Worm (Caenorhabditis elegans) whole organism, L1 larva: ENCODE results near the gene Y37D8A.8.

Experiments
- aly-2 ChIP-seq: fragments of 150-350 bp; optimal IDR thresholded peaks from 2 replicates; lab custom pipeline; 2014; ENCODE audit warnings: missing biosample characterization, missing genetic modification characterization
- blmp-1 ChIP-seq: fragments of 150-350 bp; optimal IDR thresholded peaks from 2 replicates; lab custom pipeline; 2014; ENCODE audit warnings: missing biosample characterization, missing genetic modification characterization
- ceh-82 ChIP-seq, 3 experiments: fragments of 150-350 bp in 1 of 3; sonication (generic microtip) in 2 of 3; optimal IDR thresholded peaks; 2 replicates each; lab custom pipeline; 2014 to 2017; ENCODE audit warnings: missing biosample characterization in 3 of 3, missing genetic modification characterization in 3 of 3
- ceh-88 ChIP-seq: fragments of 200-800 bp; sonication (Bioruptor generic); IDR thresholded peaks from 2 replicates; pipeline ENCODE4 v1.3.6; 2022; ENCODE audit warnings: missing genetic modification characterization, missing compliant biosample characterization
- ceh-90 ChIP-seq: sonication (generic microtip); optimal IDR thresholded peaks from 2 replicates; lab custom pipeline; 2016; ENCODE audit warnings: missing genetic modification characterization, missing compliant biosample characterization
- ces-1 ChIP-seq: fragments of 150-350 bp; optimal IDR thresholded peaks from 2 replicates; lab custom pipeline; 2014; ENCODE audit warnings: missing biosample characterization, missing genetic modification reagents, missing genetic modification characterization
- dsc-1 ChIP-seq: sonication (generic microtip); optimal IDR thresholded peaks from 2 replicates; lab custom pipeline; 2016; ENCODE audit warnings: mild to moderate bottlenecking, missing genetic modification characterization, missing compliant biosample characterization
- efl-1 ChIP-seq, 4 experiments: fragments of 150-350 bp; optimal IDR thresholded peaks in 3 of 4; peaks in 1 of 4; 1 replicate in 1 of 4; 2 replicates in 3 of 4; lab custom pipeline; 2014; ENCODE audit warnings: missing biosample characterization in 2 of 4, missing genetic modification characterization in 2 of 4, missing genetic modification reagents in 2 of 4
- efl-3 ChIP-seq: fragments of 200-800 bp; sonication (Bioruptor generic); optimal IDR thresholded peaks from 2 replicates; lab custom pipeline; 2018; ENCODE audit warnings: mild to moderate bottlenecking, missing genetic modification characterization, missing compliant biosample characterization
- egl-13 ChIP-seq: sonication (generic microtip); optimal IDR thresholded peaks from 2 replicates; lab custom pipeline; 2016; ENCODE audit warnings: missing genotype, missing genetic modification reagents, missing genetic modification characterization, missing compliant biosample characterization
- elt-2 ChIP-seq: sonication (generic microtip); optimal IDR thresholded peaks from 2 replicates; lab custom pipeline; 2016; ENCODE audit warnings: missing genetic modification characterization, mild to moderate bottlenecking, inconsistent platforms, missing compliant biosample characterization, missing genetic modification reagents
- ets-5 ChIP-seq: fragments of 200-800 bp; sonication (Bioruptor generic); IDR thresholded peaks from 2 replicates; pipeline ENCODE4 v1.3.6; 2022; ENCODE audit warnings: missing genetic modification characterization, missing compliant biosample characterization
- fkh-10 ChIP-seq: sonication (generic microtip); optimal IDR thresholded peaks from 2 replicates; lab custom pipeline; 2017; ENCODE audit warnings: missing biosample characterization, missing genetic modification reagents, missing genetic modification characterization
- fkh-4 ChIP-seq: sonication (generic microtip); optimal IDR thresholded peaks from 2 replicates; lab custom pipeline; 2016; ENCODE audit warnings: missing compliant biosample characterization, missing genetic modification characterization, borderline replicate concordance
- fkh-8 ChIP-seq: sonication (generic microtip); optimal IDR thresholded peaks from 2 replicates; lab custom pipeline; 2016; ENCODE audit warnings: mild to moderate bottlenecking, missing genetic modification characterization, missing compliant biosample characterization
- fos-1 ChIP-seq: fragments of 150-350 bp; optimal IDR thresholded peaks from 2 replicates; lab custom pipeline; 2014; ENCODE audit warnings: missing biosample characterization, missing genetic modification characterization
- hlh-17 ChIP-seq: fragments of 200-800 bp; sonication (Bioruptor generic); optimal IDR thresholded peaks from 2 replicates; lab custom pipeline; 2018; ENCODE audit warnings: missing genetic modification characterization, mild to moderate bottlenecking, missing compliant biosample characterization, moderate library complexity, borderline replicate concordance
- hlh-4 ChIP-seq: sonication (generic microtip); optimal IDR thresholded peaks from 2 replicates; lab custom pipeline; 2016; ENCODE audit warnings: mild to moderate bottlenecking, missing genetic modification characterization, missing compliant biosample characterization
- hpl-2 ChIP-seq: fragments of 150-350 bp; optimal IDR thresholded peaks from 2 replicates; lab custom pipeline; 2014; ENCODE audit warnings: missing biosample characterization, missing genetic modification reagents, missing genetic modification characterization
- lin-13 ChIP-seq: fragments of 150-350 bp; optimal IDR thresholded peaks from 2 replicates; lab custom pipeline; 2014; ENCODE audit warnings: missing biosample characterization, missing genetic modification reagents, missing genetic modification characterization
- lin-14 ChIP-seq: fragments of 200-800 bp; sonication (Bioruptor generic); optimal IDR thresholded peaks from 2 replicates; lab custom pipeline; 2018; ENCODE audit warnings: mild to moderate bottlenecking, missing genetic modification characterization, moderate library complexity, missing compliant biosample characterization
- lin-35 ChIP-seq, 2 experiments: fragments of 150-350 bp; optimal IDR thresholded peaks; 2 replicates each; lab custom pipeline; 2014; ENCODE audit warnings: missing biosample characterization in 2 of 2, missing genetic modification characterization in 2 of 2, missing genetic modification reagents in 2 of 2
- lin-39 ChIP-seq: fragments of 150-350 bp; optimal IDR thresholded peaks from 2 replicates; lab custom pipeline; 2014; ENCODE audit warnings: missing biosample characterization, missing genetic modification reagents, missing genetic modification characterization
- lsy-2 ChIP-seq, 2 experiments: fragments of 150-350 bp; optimal IDR thresholded peaks; 2 replicates each; lab custom pipeline; 2014; ENCODE audit warnings: missing biosample characterization in 2 of 2, missing genetic modification characterization in 2 of 2
- mab-9 ChIP-seq: fragments of 200-800 bp; sonication (Bioruptor generic); IDR thresholded peaks from 2 replicates; pipeline ENCODE4 v1.3.6; 2022; ENCODE audit warnings: missing genetic modification reagents, missing genetic modification characterization, missing compliant biosample characterization
- mef-2 ChIP-seq: fragments of 150-350 bp; optimal IDR thresholded peaks from 2 replicates; lab custom pipeline; 2014; ENCODE audit warnings: missing biosample characterization, missing genetic modification characterization
- nhr-12 ChIP-seq: sonication (generic microtip); optimal IDR thresholded peaks from 2 replicates; lab custom pipeline; 2017; ENCODE audit warnings: missing biosample characterization, missing genetic modification characterization
- nhr-19 ChIP-seq: fragments of 200-800 bp; sonication (Bioruptor generic); conservative IDR thresholded peaks from 2 replicates; pipeline ENCODE4 v1.3.6; 2022; ENCODE audit warnings: missing genetic modification characterization, missing compliant biosample characterization
- nhr-20 ChIP-seq: sonication (generic microtip); optimal IDR thresholded peaks from 2 replicates; lab custom pipeline; 2016; ENCODE audit warnings: mild to moderate bottlenecking, missing genetic modification characterization, missing compliant biosample characterization
- nhr-76 ChIP-seq: sonication (generic microtip); optimal IDR thresholded peaks from 2 replicates; lab custom pipeline; 2017; ENCODE audit warnings: missing biosample characterization, missing genetic modification characterization
- nhr-90 ChIP-seq: sonication (generic microtip); optimal IDR thresholded peaks from 2 replicates; lab custom pipeline; 2016; ENCODE audit warnings: mild to moderate bottlenecking, missing genetic modification characterization, missing compliant biosample characterization; ENCODE audit not compliant: poor library complexity
- pax-3 ChIP-seq: fragments of 200-800 bp; sonication (Bioruptor generic); optimal IDR thresholded peaks from 2 replicates; lab custom pipeline; 2018; ENCODE audit warnings: mild to moderate bottlenecking, missing genetic modification characterization, moderate library complexity, missing compliant biosample characterization
- pqm-1 ChIP-seq: sonication (generic microtip); optimal IDR thresholded peaks from 3 replicates; lab custom pipeline; 2017; ENCODE audit warnings: missing biosample characterization, missing genetic modification characterization
- rnt-1 ChIP-seq: sonication (generic microtip); optimal IDR thresholded peaks from 2 replicates; lab custom pipeline; 2016; ENCODE audit warnings: mild to moderate bottlenecking, missing genetic modification characterization, moderate library complexity, missing compliant biosample characterization
- skn-1 ChIP-seq: fragments of 150-350 bp; optimal IDR thresholded peaks from 2 replicates; lab custom pipeline; 2014; ENCODE audit warnings: missing biosample characterization, missing genetic modification characterization
- sox-4 ChIP-seq: sonication (generic microtip); optimal IDR thresholded peaks from 2 replicates; lab custom pipeline; 2016; ENCODE audit warnings: missing genetic modification characterization, missing compliant biosample characterization
- sptf-1 ChIP-seq: fragments of 150-350 bp; optimal IDR thresholded peaks from 2 replicates; lab custom pipeline; 2014; ENCODE audit warnings: missing biosample characterization, missing genetic modification characterization
- sup-37 ChIP-seq: fragments of 200-800 bp; sonication (Bioruptor generic); optimal IDR thresholded peaks from 2 replicates; lab custom pipeline; 2018; ENCODE audit warnings: mild to moderate bottlenecking, missing genetic modification characterization, missing compliant biosample characterization
- vab-15 ChIP-seq: sonication (generic microtip); optimal IDR thresholded peaks from 2 replicates; lab custom pipeline; 2017; ENCODE audit warnings: missing genotype, mild to moderate bottlenecking, missing genetic modification characterization, missing compliant biosample characterization
- xbp-1 ChIP-seq: sonication (generic microtip); optimal IDR thresholded peaks from 2 replicates; lab custom pipeline; 2016; ENCODE audit warnings: missing genetic modification characterization, missing compliant biosample characterization
- zip-4 ChIP-seq: fragments of 200-800 bp; sonication (Bioruptor generic); optimal IDR thresholded peaks from 2 replicates; lab custom pipeline; 2018; ENCODE audit warnings: mild to moderate bottlenecking, missing genetic modification characterization, moderate library complexity, missing compliant biosample characterization
- ztf-11 ChIP-seq, 2 experiments: sonication (generic microtip); optimal IDR thresholded peaks; 2 replicates each; lab custom pipeline; 2016 to 2017; ENCODE audit warnings: missing genetic modification characterization in 2 of 2, missing biosample characterization in 1 of 2, missing compliant biosample characterization in 1 of 2

Gene Y37D8A.8

ce11 chrIII:12891580-12891979 lies 26.8 kb downstream of the Y37D8A.8 start, which contains the start of the genes Y37D8A.29 and unc-71:
Y37D8A.29 (minus strand) TSS chrIII:12891680.
unc-71 (minus strand) TSS chrIII:12891738.
- no peak for TF ChIP-seq ceh-88 (GFP tag; lab: Robert Waterston, UW)
- no peak for TF ChIP-seq nhr-90 (tag; lab: Kevin White, UChicago)
- no peak for TF ChIP-seq hpl-2 (GFP tag; lab: Kevin White, UChicago)
- TF ChIP-seq nhr-12, result no peak
- TF ChIP-seq lin-35 (GFP tag; optimal IDR thresholded peaks at IDR 0.05; lab: Kevin White, UChicago), result no peak
- TF ChIP-seq vab-15 (tag; lab: Kevin White, UChicago), result no peak
- no peak for TF ChIP-seq nhr-76 (tag; lab: Kevin White, UChicago)
- no peak for TF ChIP-seq sox-4 (tag; lab: Kevin White, UChicago)
- no peak for TF ChIP-seq nhr-20 (tag; lab: Kevin White, UChicago)
- TF ChIP-seq aly-2, result no peak
- no peak for TF ChIP-seq lsy-2 (tag; optimal IDR thresholded peaks at IDR 0.05; lab: Kevin White, UChicago)
- TF ChIP-seq sup-37 (GFP tag; lab: Kevin White, UChicago), result no peak
- TF ChIP-seq fos-1 (tag; lab: Kevin White, UChicago), result no peak
- TF ChIP-seq lin-13 (GFP tag; lab: Kevin White, UChicago), result no peak
- no peak for TF ChIP-seq lin-39 (tag; lab: Kevin White, UChicago)
- no peak for TF ChIP-seq efl-3 (GFP tag; lab: Kevin White, UChicago)
- TF ChIP-seq, all 84 proteins: peak for 0

ce11 chrIII:12892767-12893166 lies 28.0 kb downstream of the Y37D8A.8 start:
- peak; percentile 63 for TF ChIP-seq fkh-10 (GFP tag; lab: Kevin White, UChicago)
- no peak for TF ChIP-seq lin-14
- TF ChIP-seq, all 84 proteins: peak for 1

ce11 chrIII:12894207-12894606 lies 29.5 kb downstream of the Y37D8A.8 start:
- TF ChIP-seq ztf-11 (tag; optimal IDR thresholded peaks at IDR 0.05; lab: Kevin White, UChicago), result peak in 1 of 2 experiments; percentile 56
- TF ChIP-seq nhr-19 (GFP tag; lab: Robert Waterston, UW), result no peak

ce11 chrIII:12904052-12904451 lies 39.3 kb downstream of the Y37D8A.8 start:
- peak; percentile 82 for TF ChIP-seq dsc-1
- TF ChIP-seq mef-2, result no peak
- no peak for TF ChIP-seq fkh-8 (tag; lab: Kevin White, UChicago)
- TF ChIP-seq lin-14, result peak; percentile 0
- TF ChIP-seq fkh-4 (tag; lab: Kevin White, UChicago), result peak; percentile 35
- TF ChIP-seq efl-1 (optimal IDR thresholded peaks at IDR 0.05; lab: Kevin White, UChicago), result no peak
- peak in 1 of 2 experiments; percentile 16 for TF ChIP-seq efl-1 (GFP tag; optimal IDR thresholded peaks at IDR 0.05 in 1 of 2; lab: Kevin White, UChicago)
- TF ChIP-seq, all 84 proteins: peak for 4

- peak; percentile 99 for TF ChIP-seq egl-13
- TF ChIP-seq mab-9 (GFP tag; lab: Robert Waterston, UW), result peak; percentile 99
- TF ChIP-seq elt-2, result peak; percentile 96
- peak; percentile 99 for TF ChIP-seq ceh-82 (tag; optimal IDR thresholded peaks at IDR 0.05; lab: Kevin White, UChicago)
- TF ChIP-seq blmp-1 (tag; lab: Kevin White, UChicago), result peak; percentile 86
- no peak for TF ChIP-seq ces-1
- peak; percentile 98 for TF ChIP-seq fkh-10 (GFP tag; lab: Kevin White, UChicago)
- no peak for TF ChIP-seq sptf-1
- TF ChIP-seq efl-1 (optimal IDR thresholded peaks at IDR 0.05; lab: Kevin White, UChicago), result peak; percentile 96 to 100
- peak; percentile 100 for TF ChIP-seq efl-1 (GFP tag; optimal IDR thresholded peaks at IDR 0.05 in 1 of 2; lab: Kevin White, UChicago)
- peak; percentile 99 for TF ChIP-seq xbp-1 (tag; lab: Kevin White, UChicago)
- TF ChIP-seq hlh-4 (tag; lab: Kevin White, UChicago), result peak; percentile 12
- peak; percentile 99 for TF ChIP-seq sup-37 (GFP tag; lab: Kevin White, UChicago)
- TF ChIP-seq ceh-90 (tag; lab: Kevin White, UChicago), result peak; percentile 70
- peak; percentile 98 for TF ChIP-seq sox-4 (tag; lab: Kevin White, UChicago)
- TF ChIP-seq ets-5 (GFP tag; lab: Robert Waterston, UW), result 0 out of 2 replicates have a peak, but pooled peaks have one; percentile 55
- peak; percentile 99 for TF ChIP-seq pax-3 (tag; lab: Kevin White, UChicago)
- TF ChIP-seq hlh-17, result peak; percentile 36
- TF ChIP-seq rnt-1 (tag; lab: Kevin White, UChicago), result peak; percentile 99
- TF ChIP-seq zip-4 (GFP tag; lab: Kevin White, UChicago), result peak; percentile 97
- TF ChIP-seq pqm-1 (tag; lab: Kevin White, UChicago), result peak; percentile 58
- TF ChIP-seq fkh-8 (tag; lab: Kevin White, UChicago), result peak; percentile 100
- peak; percentile 100 for TF ChIP-seq lin-14
- peak; percentile 93 for TF ChIP-seq skn-1 (tag; lab: Kevin White, UChicago)
Measured at ce11 chrIII:12904987-12905541, 40.3 kb downstream of the Y37D8A.8 start, which contains the start of gene cox-5A. cox-5A (plus strand) TSS chrIII:12905491.
